Worm (Caenorhabditis elegans) whole organism, L4 larva: ENCODE measurements around the gene R02E12.12.

ENCODE experiments used
- F37D6.2 ChIP-seq: sonication (generic microtip); optimal IDR thresholded peaks from 2 replicates; lab custom pipeline; 2016; ENCODE audit warnings: mild to moderate bottlenecking, missing genetic modification characterization, missing compliant biosample characterization
- T26A8.4 ChIP-seq: fragments of 200-800 bp; sonication (Bioruptor generic); IDR thresholded peaks from 2 replicates; pipeline ENCODE4 v1.3.6; 2022; ENCODE audit warnings: missing genetic modification characterization, missing compliant biosample characterization
- Y105C5A.15 ChIP-seq: fragments of 200-800 bp; sonication (Bioruptor generic); IDR thresholded peaks from 2 replicates; pipeline ENCODE4 v1.3.6; 2022; ENCODE audit warnings: missing genetic modification characterization, missing compliant biosample characterization
- aha-1 ChIP-seq: fragments of 150-350 bp; peaks from one replicate; lab custom pipeline; 2014; ENCODE audit warnings: missing biosample characterization, missing genetic modification characterization
- arid-1 ChIP-seq: fragments of 200-800 bp; sonication (Bioruptor generic); conservative IDR thresholded peaks from 2 replicates; pipeline ENCODE4 v1.3.6; 2022; ENCODE audit warnings: missing genetic modification reagents, missing genetic modification characterization, missing compliant biosample characterization
- ceh-44 ChIP-seq: fragments of 200-800 bp; sonication (Bioruptor generic); IDR thresholded peaks from 2 replicates; pipeline ENCODE4 v1.3.6; 2022; ENCODE audit warnings: missing genetic modification reagents, missing genetic modification characterization, missing compliant biosample characterization
- ceh-62 ChIP-seq: sonication (generic microtip); optimal IDR thresholded peaks from 2 replicates; lab custom pipeline; 2017; ENCODE audit warnings: missing biosample characterization, missing genetic modification characterization
- cey-2 ChIP-seq: sonication (generic microtip); optimal IDR thresholded peaks from 3 replicates; lab custom pipeline; 2017; ENCODE audit warnings: missing genetic modification characterization, mild to moderate bottlenecking, missing compliant biosample characterization, antibody characterized with exemption, borderline replicate concordance; ENCODE audit not compliant: insufficient read depth
- daf-12 ChIP-seq: fragments of 150-350 bp; optimal IDR thresholded peaks from 2 replicates; lab custom pipeline; 2014; ENCODE audit warnings: missing biosample characterization, missing genetic modification reagents, missing genetic modification characterization
- daf-16 ChIP-seq, 3 experiments: sonication (generic microtip); optimal IDR thresholded peaks; 2 replicates each; lab custom pipeline; 2016 to 2017; ENCODE audit warnings: missing genetic modification characterization in 3 of 3, missing genetic modification reagents in 3 of 3, mild to moderate bottlenecking in 2 of 3, missing compliant biosample characterization in 2 of 3, missing biosample characterization in 1 of 3, moderate library complexity in 1 of 3
- dmd-6 ChIP-seq: fragments of 200-800 bp; sonication (Bioruptor generic); IDR thresholded peaks from 2 replicates; pipeline ENCODE4 v1.3.6; 2022; ENCODE audit warnings: missing genetic modification reagents, missing genetic modification characterization, missing compliant biosample characterization
- dmd-8 ChIP-seq: fragments of 200-800 bp; sonication (Bioruptor generic); IDR thresholded peaks from 2 replicates; pipeline ENCODE4 v1.3.6; 2022; ENCODE audit warnings: missing genetic modification characterization, missing compliant biosample characterization
- dve-1 ChIP-seq: sonication (generic microtip); optimal IDR thresholded peaks from 2 replicates; lab custom pipeline; 2017; ENCODE audit warnings: antibody characterized with exemption, mild to moderate bottlenecking, missing genetic modification characterization, missing compliant biosample characterization; ENCODE audit not compliant: insufficient read depth
- egl-27 ChIP-seq: sonication (generic microtip); optimal IDR thresholded peaks from 3 replicates; lab custom pipeline; 2017; ENCODE audit warnings: missing biosample characterization, missing genetic modification reagents, missing genetic modification characterization
- egl-43 ChIP-seq: fragments of 200-800 bp; sonication (Bioruptor generic); IDR thresholded peaks from 2 replicates; pipeline ENCODE4 v1.3.6; 2022; ENCODE audit warnings: missing genetic modification reagents, missing genetic modification characterization, missing compliant biosample characterization
- fkh-10 ChIP-seq: fragments of 150-350 bp; optimal IDR thresholded peaks from 2 replicates; lab custom pipeline; 2014; ENCODE audit warnings: missing biosample characterization, missing genetic modification reagents, missing genetic modification characterization
- gei-8 ChIP-seq: fragments of 200-800 bp; sonication (Bioruptor generic); optimal IDR thresholded peaks from 2 replicates; lab custom pipeline; 2018; ENCODE audit warnings: mild to moderate bottlenecking, missing genetic modification characterization, missing compliant biosample characterization
- hif-1 ChIP-seq, 2 experiments: sonication (generic microtip); optimal IDR thresholded peaks; 2 replicates each; lab custom pipeline; 2016 to 2017; ENCODE audit warnings: missing compliant biosample characterization in 2 of 2, missing genetic modification characterization in 2 of 2, missing genetic modification reagents in 2 of 2, missing genotype in 2 of 2, mild to moderate bottlenecking in 1 of 2
- hlh-30 ChIP-seq: sonication (generic microtip); optimal IDR thresholded peaks from 2 replicates; lab custom pipeline; 2017; ENCODE audit warnings: antibody characterized with exemption, mild to moderate bottlenecking, missing genetic modification characterization, missing compliant biosample characterization; ENCODE audit not compliant: insufficient read depth
- hmg-1.1 ChIP-seq: fragments of 200-800 bp; sonication (Bioruptor generic); IDR thresholded peaks from 2 replicates; pipeline ENCODE4 v1.3.6; 2022; ENCODE audit warnings: missing genetic modification reagents, missing genetic modification characterization, missing compliant biosample characterization
- lim-7 ChIP-seq: fragments of 200-800 bp; sonication (Bioruptor generic); IDR thresholded peaks from 2 replicates; pipeline ENCODE4 v1.3.6; 2022; ENCODE audit warnings: missing genetic modification characterization, missing compliant biosample characterization
- lin-29 ChIP-seq: fragments of 200-800 bp; sonication (Bioruptor generic); IDR thresholded peaks from 2 replicates; pipeline ENCODE4 v1.3.6; 2022; ENCODE audit warnings: missing genetic modification reagents, missing genetic modification characterization, missing compliant biosample characterization
- lir-3 ChIP-seq: sonication (generic microtip); optimal IDR thresholded peaks from 2 replicates; lab custom pipeline; 2016; ENCODE audit warnings: mild to moderate bottlenecking, missing genetic modification characterization, missing compliant biosample characterization
- madf-5 ChIP-seq, 2 experiments: fragments of 200-800 bp; sonication (Bioruptor generic); IDR thresholded peaks; 2 replicates each; pipeline ENCODE4 v1.3.6; 2022; ENCODE audit warnings: missing compliant biosample characterization in 2 of 2, missing genetic modification characterization in 2 of 2
- madf-9 ChIP-seq: fragments of 200-800 bp; sonication (Bioruptor generic); conservative IDR thresholded peaks from 2 replicates; pipeline ENCODE4 v1.3.6; 2022; ENCODE audit warnings: missing genetic modification reagents, missing genetic modification characterization, missing compliant biosample characterization
- mdl-1 ChIP-seq, 2 experiments: fragments of 150-350 bp in 1 of 2; sonication (generic microtip) in 1 of 2; optimal IDR thresholded peaks; 2 replicates each; lab custom pipeline; 2014 to 2017; ENCODE audit warnings: missing biosample characterization in 2 of 2, missing genetic modification characterization in 2 of 2
- mep-1 ChIP-seq: fragments of 150-350 bp; sonication (generic microtip); optimal IDR thresholded peaks from 3 replicates; lab custom pipeline; 2014; ENCODE audit warnings: missing biosample characterization, missing genetic modification characterization
- mxl-3 ChIP-seq: fragments of 200-800 bp; sonication (Bioruptor generic); optimal IDR thresholded peaks from 2 replicates; lab custom pipeline; 2018; ENCODE audit warnings: mild to moderate bottlenecking, missing genetic modification characterization, missing compliant biosample characterization
- nhr-25 ChIP-seq: sonication (generic microtip); optimal IDR thresholded peaks from 2 replicates; lab custom pipeline; 2017; ENCODE audit warnings: missing genetic modification characterization, mild to moderate bottlenecking, missing compliant biosample characterization, antibody characterized with exemption, moderate library complexity, borderline replicate concordance; ENCODE audit not compliant: insufficient read depth
- nhr-76 ChIP-seq: fragments of 150-350 bp; optimal IDR thresholded peaks from 2 replicates; lab custom pipeline; 2014; ENCODE audit warnings: missing biosample characterization, missing genetic modification characterization
- nhr-77 ChIP-seq: fragments of 150-350 bp; optimal IDR thresholded peaks from 2 replicates; lab custom pipeline; 2014; ENCODE audit warnings: missing biosample characterization, missing genetic modification characterization
- pha-4 ChIP-seq, 2 experiments: fragments of 150-350 bp in 1 of 2; fragments of 200-800 bp in 1 of 2; sonication (Bioruptor generic) in 1 of 2; IDR thresholded peaks in 1 of 2; optimal IDR thresholded peaks in 1 of 2; 2 replicates each; pipeline versions ENCODE4 v1.3.6 to Lab custom; 2014 to 2022; ENCODE audit warnings: missing genetic modification characterization in 2 of 2, missing genetic modification reagents in 2 of 2, missing biosample characterization in 1 of 2, missing compliant biosample characterization in 1 of 2
- rbr-2 ChIP-seq: sonication (generic microtip); optimal IDR thresholded peaks from 2 replicates; lab custom pipeline; 2016; ENCODE audit warnings: missing genotype, missing genetic modification characterization, missing compliant biosample characterization
- sdz-12 ChIP-seq: fragments of 200-800 bp; sonication (Bioruptor generic); optimal IDR thresholded peaks from 2 replicates; lab custom pipeline; 2018; ENCODE audit warnings: mild to moderate bottlenecking, missing genetic modification characterization, missing compliant biosample characterization
- set-16 ChIP-seq: fragments of 200-800 bp; sonication (Bioruptor generic); IDR thresholded peaks from 2 replicates; pipeline ENCODE4 v1.3.6; 2022; ENCODE audit warnings: missing genetic modification reagents, missing genetic modification characterization, missing compliant biosample characterization
- spr-1 ChIP-seq: sonication (generic microtip); optimal IDR thresholded peaks from 2 replicates; lab custom pipeline; 2016; ENCODE audit warnings: mild to moderate bottlenecking, missing genetic modification characterization, missing compliant biosample characterization
- spr-3 ChIP-seq: fragments of 200-800 bp; sonication (Bioruptor generic); optimal IDR thresholded peaks from 2 replicates; lab custom pipeline; 2018; ENCODE audit warnings: mild to moderate bottlenecking, missing genetic modification characterization, missing compliant biosample characterization
- tag-97 ChIP-seq: fragments of 200-800 bp; sonication (Bioruptor generic); IDR thresholded peaks from 2 replicates; pipeline ENCODE4 v1.3.6; 2022; ENCODE audit warnings: missing genetic modification characterization, missing compliant biosample characterization
- tra-1 ChIP-seq: fragments of 200-800 bp; sonication (Bioruptor generic); IDR thresholded peaks from 2 replicates; pipeline ENCODE4 v1.3.6; 2022; ENCODE audit warnings: missing genetic modification reagents, missing genetic modification characterization, missing compliant biosample characterization
- unc-130 ChIP-seq: sonication (generic microtip); optimal IDR thresholded peaks from 2 replicates; lab custom pipeline; 2016; ENCODE audit warnings: missing genetic modification reagents, missing genetic modification characterization, missing compliant biosample characterization
- unc-62 ChIP-seq, 3 experiments: fragments of 150-350 bp in 1 of 3; sonication (generic microtip); optimal IDR thresholded peaks in 2 of 3; peaks in 1 of 3; 1 replicate in 1 of 3; 2 replicates in 2 of 3; lab custom pipeline; 2014 to 2017; ENCODE audit warnings: missing biosample characterization in 3 of 3, missing genetic modification characterization in 3 of 3, missing genetic modification reagents in 3 of 3, missing genotype in 1 of 3
- vab-7 ChIP-seq: fragments of 200-800 bp; sonication (Bioruptor generic); IDR thresholded peaks from 2 replicates; pipeline ENCODE4 v1.3.6; 2022; ENCODE audit warnings: missing genetic modification reagents, missing genetic modification characterization, missing compliant biosample characterization
- zfp-3 ChIP-seq: fragments of 200-800 bp; sonication (Bioruptor generic); conservative IDR thresholded peaks from 2 replicates; pipeline ENCODE4 v1.3.6; 2022; ENCODE audit warnings: missing genetic modification reagents, missing genetic modification characterization, missing compliant biosample characterization
- ztf-7 ChIP-seq: fragments of 150-350 bp; optimal IDR thresholded peaks from 2 replicates; lab custom pipeline; 2014; ENCODE audit warnings: missing biosample characterization, missing genetic modification characterization

R02E12.12 gene

ce11 chrX:3990941-3991340 lies 12.4 kb upstream of the R02E12.12 start:
- TF ChIP-seq arid-1 (GFP tag; lab: Robert Waterston, UW) (no peak), nhr-25 (no peak), tra-1 (GFP tag; lab: Robert Waterston, UW) (no peak), daf-12 (tag; lab: Kevin White, UChicago) (no peak), hif-1 (tag; optimal IDR thresholded peaks at IDR 0.05; lab: Kevin White, UChicago) (no peak), F37D6.2 (tag; lab: Kevin White, UChicago) (no peak), egl-27 (no peak), nhr-77 (tag; lab: Kevin White, UChicago) (no peak), nhr-76 (no peak), lin-29 (no peak)

ce11 chrX:3991652-3992051 lies 11.7 kb upstream of the R02E12.12 start:
- TF ChIP-seq aha-1 (tag; lab: Kevin White, UChicago) (peak; percentile 97), tag-97 (GFP tag; lab: Robert Waterston, UW) (no peak), fkh-10 (no peak), lim-7 (GFP tag; lab: Robert Waterston, UW) (no peak), unc-62 (GFP tag; optimal IDR thresholded peaks at IDR 0.05 in 1 of 2; lab: Kevin White, UChicago) (no peak), unc-62 (tag; optimal IDR thresholded peaks at IDR 0.05; lab: Kevin White, UChicago) (no peak), set-16 (no peak)

- TF ChIP-seq pha-4 (GFP tag; IDR thresholded peaks at IDR 0.05; lab: Robert Waterston, UW) (peak; percentile 25; the same call in 1 of the 2 replicates), pha-4 (tag; optimal IDR thresholded peaks at IDR 0.05; lab: Kevin White, UChicago) (no peak), daf-12 (tag; lab: Kevin White, UChicago) (no peak), madf-5 (GFP tag; IDR thresholded peaks at IDR 0.05; lab: Robert Waterston, UW) (0 out of 4 replicates have a peak, but pooled peaks have one; percentile 33 to 50), sdz-12 (GFP tag; lab: Kevin White, UChicago) (no peak), Y105C5A.15 (GFP tag; lab: Robert Waterston, UW) (0 out of 2 replicates have a peak, but pooled peaks have one; percentile 61), rbr-2 (tag; lab: Kevin White, UChicago) (peak; percentile 36), arid-1 (GFP tag; lab: Robert Waterston, UW) (no peak), hmg-1.1 (GFP tag; lab: Robert Waterston, UW) (peak; percentile 63), tra-1 (GFP tag; lab: Robert Waterston, UW) (0 out of 2 replicates have a peak, but pooled peaks have one; percentile 20), dmd-6 (GFP tag; lab: Robert Waterston, UW) (peak; percentile 29; the same call in 1 of the 2 replicates), ztf-7 (tag; lab: Kevin White, UChicago) (peak; percentile 4), mxl-3 (GFP tag; lab: Kevin White, UChicago) (peak; percentile 18), dmd-8 (GFP tag; lab: Robert Waterston, UW) (0 out of 2 replicates have a peak, but pooled peaks have one; percentile 36), ceh-62 (no peak), vab-7 (GFP tag; lab: Robert Waterston, UW) (peak; percentile 51; the same call in 1 of the 2 replicates), egl-43 (peak; percentile 80), gei-8 (GFP tag; lab: Kevin White, UChicago) (peak; percentile 20), zfp-3 (GFP tag; lab: Robert Waterston, UW) (0 out of 2 replicates have a peak, but pooled peaks have one; percentile 40), dve-1 (tag; lab: Kevin White, UChicago) (peak; percentile 6), cey-2 (tag; lab: Kevin White, UChicago) (no peak), madf-9 (peak; percentile 41; the same call in 1 of the 2 replicates), ceh-44 (GFP tag; lab: Robert Waterston, UW) (no peak), mep-1 (tag; lab: Kevin White, UChicago) (peak; percentile 25), spr-1 (tag; lab: Kevin White, UChicago) (no peak), lir-3 (no peak), daf-16 (GFP tag; optimal IDR thresholded peaks at IDR 0.05; lab: Kevin White, UChicago) (peak in 1 of 2 experiments; percentile 29), daf-16 (tag; optimal IDR thresholded peaks at IDR 0.05; lab: Kevin White, UChicago) (no peak), lim-7 (GFP tag; lab: Robert Waterston, UW) (0 out of 2 replicates have a peak, but pooled peaks have one; percentile 50), T26A8.4 (no peak), spr-3 (GFP tag; lab: Kevin White, UChicago) (peak; percentile 19), hlh-30 (tag; lab: Kevin White, UChicago) (peak; percentile 33), mdl-1 (tag; optimal IDR thresholded peaks at IDR 0.05; lab: Kevin White, UChicago) (no peak), unc-130 (GFP tag; lab: Kevin White, UChicago) (no peak)
- TF ChIP-seq, all 104 proteins: peak for 21
Observed at ce11 chrX:3994418-3994817, 8.9 kb upstream of the R02E12.12 start.
